Fruit fly (Drosophila melanogaster) whole organism: Measurements from ENCODE around the gene kni.

Source experiments
- pan ChIP-seq: fragments of >200 bp; optimal IDR thresholded peaks from 2 replicates; lab custom pipeline; 2017
- psq ChIP-seq: fragments of >200 bp; optimal IDR thresholded peaks from 2 replicates; lab custom pipeline; 2017

- no peak for TF ChIP-seq psq
- TF ChIP-seq pan (lab: Kevin White, UChicago): no peak
Observed at dm6 chr3L:20692516-20692915, 2.7 kb downstream of the kni start.
